Fruit fly (Drosophila melanogaster) whole organism, embryonic: ENCODE measurements around the gene CG5805.
A peak's percentile ranks its signal among the peaks of the same experiment; 100 is the strongest.

Source experiments
- Abd-B ChIP-seq: fragments of 200-800 bp; sonication (Bioruptor generic); optimal IDR thresholded peaks from 2 replicates; lab custom pipeline; 2018; ENCODE audit warnings: missing biosample characterization, mild to moderate bottlenecking, missing genetic modification characterization, moderate library complexity
- Ada2b ChIP-seq: fragments of 200-800 bp; sonication (Bioruptor generic); IDR thresholded peaks from 2 replicates; pipeline ENCODE4 v1.3.6; 2022; ENCODE audit warnings: missing biosample characterization, missing genetic modification characterization
- Antp ChIP-seq: fragments of 200-800 bp; sonication (Bioruptor generic); optimal IDR thresholded peaks from 3 replicates; lab custom pipeline; 2016; ENCODE audit warnings: missing biosample characterization, missing genetic modification characterization
- B-H1 ChIP-seq: fragments of 200-800 bp; sonication (Bioruptor generic); IDR thresholded peaks from 3 replicates; pipeline ENCODE4 v1.3.6; 2022; ENCODE audit warnings: missing biosample characterization, missing genetic modification characterization
- CG10147 ChIP-seq: fragments of 200-800 bp; sonication (Bioruptor generic); optimal IDR thresholded peaks from 2 replicates; lab custom pipeline; 2019; ENCODE audit warnings: missing biosample characterization, mild to moderate bottlenecking, missing genetic modification characterization, moderate library complexity
- CG10209 ChIP-seq: fragments of 200-800 bp; sonication (Bioruptor generic); optimal IDR thresholded peaks from 3 replicates; lab custom pipeline; 2017; ENCODE audit warnings: missing biosample characterization, mild to moderate bottlenecking, missing genetic modification characterization, missing genetic modification reagents
- CG10431 ChIP-seq: fragments of 200-800 bp; sonication (Bioruptor generic); optimal IDR thresholded peaks from 3 replicates; lab custom pipeline; 2018; ENCODE audit warnings: missing biosample characterization, mild to moderate bottlenecking, missing genetic modification characterization
- CG10654 ChIP-seq: fragments of 200-800 bp; sonication (Bioruptor generic); optimal IDR thresholded peaks from 2 replicates; lab custom pipeline; 2016; ENCODE audit warnings: missing biosample characterization, missing genetic modification characterization
- CG11695 ChIP-seq: fragments of 200-800 bp; sonication (Bioruptor generic); IDR thresholded peaks from 3 replicates; pipeline ENCODE4 v1.3.6; 2022; ENCODE audit warnings: missing biosample characterization, missing genetic modification characterization
- CG14667 ChIP-seq: fragments of 200-800 bp; sonication (Bioruptor generic); IDR thresholded peaks from 2 replicates; pipeline ENCODE4 v1.3.6; 2022; ENCODE audit warnings: missing biosample characterization, missing genetic modification characterization
- CG15269 ChIP-seq: fragments of 200-800 bp; sonication (Bioruptor generic); optimal IDR thresholded peaks from 2 replicates; lab custom pipeline; 2018; ENCODE audit warnings: missing biosample characterization, mild to moderate bottlenecking, missing genetic modification characterization, moderate library complexity
- CG1529 ChIP-seq: fragments of 200-800 bp; sonication (Bioruptor generic); optimal IDR thresholded peaks from 3 replicates; lab custom pipeline; 2018; ENCODE audit warnings: missing biosample characterization, missing genetic modification characterization
- CG17359 ChIP-seq: fragments of 200-800 bp; sonication (Bioruptor generic); optimal IDR thresholded peaks from 3 replicates; lab custom pipeline; 2018; ENCODE audit warnings: missing biosample characterization, mild to moderate bottlenecking, missing genetic modification characterization, moderate library complexity
- CG17829 ChIP-seq: fragments of 200-800 bp; optimal IDR thresholded peaks from 2 replicates; lab custom pipeline; 2019; ENCODE audit warnings: missing biosample characterization, mild to moderate bottlenecking, missing genetic modification characterization, moderate library complexity
- CG34376 ChIP-seq: fragments of 200-800 bp; sonication (Bioruptor generic); optimal IDR thresholded peaks from 2 replicates; lab custom pipeline; 2018; ENCODE audit warnings: missing biosample characterization, mild to moderate bottlenecking, missing genetic modification characterization
- CG3838 ChIP-seq: fragments of 200-800 bp; sonication (Bioruptor generic); optimal IDR thresholded peaks from 3 replicates; lab custom pipeline; 2016; ENCODE audit warnings: missing biosample characterization, missing genetic modification characterization
- CG4282 ChIP-seq: fragments of 200-800 bp; sonication (Bioruptor generic); optimal IDR thresholded peaks from 2 replicates; lab custom pipeline; 2016; ENCODE audit warnings: missing biosample characterization, missing genetic modification characterization
- CG4328 ChIP-seq: fragments of 200-800 bp; sonication (Bioruptor generic); optimal IDR thresholded peaks from 3 replicates; lab custom pipeline; 2017; ENCODE audit warnings: missing biosample characterization, missing genetic modification reagents, missing genetic modification characterization
- CG4820 ChIP-seq: fragments of 200-800 bp; sonication (Bioruptor generic); optimal IDR thresholded peaks from 3 replicates; lab custom pipeline; 2016; ENCODE audit warnings: missing biosample characterization, missing genetic modification characterization
- CG6813 ChIP-seq: fragments of 200-800 bp; sonication (Bioruptor generic); optimal IDR thresholded peaks from 2 replicates; lab custom pipeline; 2017; ENCODE audit warnings: missing biosample characterization, missing genetic modification characterization, mild to moderate bottlenecking, moderate library complexity, missing genetic modification reagents
- CG7556 ChIP-seq: fragments of 200-800 bp; sonication (Bioruptor generic); optimal IDR thresholded peaks from 2 replicates; lab custom pipeline; 2017; ENCODE audit warnings: missing biosample characterization, mild to moderate bottlenecking, missing genetic modification characterization
- CG9797 ChIP-seq: fragments of 200-800 bp; sonication (Bioruptor generic); optimal IDR thresholded peaks from 3 replicates; lab custom pipeline; 2018; ENCODE audit warnings: missing biosample characterization, mild to moderate bottlenecking, missing genetic modification characterization
- CG9876 ChIP-seq: fragments of 200-800 bp; sonication (Bioruptor generic); optimal IDR thresholded peaks from 2 replicates; lab custom pipeline; 2016; ENCODE audit warnings: missing biosample characterization, missing genetic modification characterization
- Camta ChIP-seq: fragments of 200-800 bp; sonication (Bioruptor generic); optimal IDR thresholded peaks from 2 replicates; lab custom pipeline; 2016; ENCODE audit warnings: missing biosample characterization, missing genetic modification characterization
- CrebB ChIP-seq: fragments of 200-800 bp; sonication (Bioruptor generic); optimal IDR thresholded peaks from 3 replicates; lab custom pipeline; 2018; ENCODE audit warnings: missing biosample characterization, mild to moderate bottlenecking, missing genetic modification characterization
- Dbx ChIP-seq: fragments of 200-800 bp; sonication (Bioruptor generic); IDR thresholded peaks from 3 replicates; pipeline ENCODE4 v1.3.6; 2022; ENCODE audit warnings: missing biosample characterization, missing genetic modification characterization
- GATAe ChIP-seq: fragments of 200-800 bp; sonication (Bioruptor generic); conservative IDR thresholded peaks from 2 replicates; pipeline ENCODE4 v1.3.6; 2022; ENCODE audit warnings: missing biosample characterization, missing genetic modification characterization
- Gsc ChIP-seq: fragments of 200-800 bp; sonication (Bioruptor generic); IDR thresholded peaks from 2 replicates; pipeline ENCODE4 v1.3.6; 2022; ENCODE audit warnings: missing biosample characterization, missing genetic modification characterization
- HLH4C ChIP-seq: fragments of 200-800 bp; sonication (Bioruptor generic); IDR thresholded peaks from 3 replicates; pipeline ENCODE4 v1.3.6; 2022; ENCODE audit warnings: missing biosample characterization, missing genetic modification characterization; ENCODE audit not compliant: partially characterized antibody
- HmgD ChIP-seq: fragments of 200-800 bp; sonication (Bioruptor generic); optimal IDR thresholded peaks from 3 replicates; lab custom pipeline; 2016; ENCODE audit warnings: missing biosample characterization, missing genetic modification characterization
- Hsf ChIP-seq: fragments of 200-800 bp; sonication (Bioruptor generic); optimal IDR thresholded peaks from 3 replicates; lab custom pipeline; 2016; ENCODE audit warnings: missing biosample characterization, missing genetic modification characterization
- Myb ChIP-seq: fragments of 200-800 bp; sonication (Bioruptor generic); optimal IDR thresholded peaks from 2 replicates; lab custom pipeline; 2016; ENCODE audit warnings: missing biosample characterization, missing genetic modification characterization
- Optix ChIP-seq: fragments of 200-800 bp; sonication (Bioruptor generic); IDR thresholded peaks from 3 replicates; pipeline ENCODE4 v1.3.6; 2022; ENCODE audit warnings: missing biosample characterization, missing genetic modification characterization
- Side ChIP-seq: fragments of 200-800 bp; sonication (Bioruptor generic); optimal IDR thresholded peaks from 2 replicates; lab custom pipeline; 2016; ENCODE audit warnings: missing biosample characterization, missing genetic modification characterization
- ac ChIP-seq: fragments of 200-800 bp; sonication (Bioruptor generic); optimal IDR thresholded peaks from 3 replicates; lab custom pipeline; 2017; ENCODE audit warnings: missing biosample characterization, mild to moderate bottlenecking, missing genetic modification characterization
- az2 ChIP-seq: fragments of 200-800 bp; sonication (Bioruptor generic); optimal IDR thresholded peaks from 3 replicates; lab custom pipeline; 2016; ENCODE audit warnings: missing biosample characterization, missing genetic modification characterization
- btn ChIP-seq: fragments of 200-800 bp; sonication (Bioruptor generic); optimal IDR thresholded peaks from 2 replicates; lab custom pipeline; 2016; ENCODE audit warnings: missing biosample characterization, missing genetic modification characterization
- chn ChIP-seq: fragments of 200-800 bp; sonication (Bioruptor generic); optimal IDR thresholded peaks from 2 replicates; lab custom pipeline; 2016; ENCODE audit warnings: missing biosample characterization, missing genetic modification characterization
- crc ChIP-seq: fragments of 200-800 bp; sonication (Bioruptor generic); optimal IDR thresholded peaks from 2 replicates; lab custom pipeline; 2016; ENCODE audit warnings: missing biosample characterization, missing genetic modification characterization
- dmrt99B ChIP-seq: fragments of 200-800 bp; sonication (Bioruptor generic); optimal IDR thresholded peaks from 2 replicates; lab custom pipeline; 2018; ENCODE audit warnings: missing biosample characterization, mild to moderate bottlenecking, missing genetic modification characterization, moderate library complexity
- gcm ChIP-seq: fragments of 200-800 bp; sonication (Bioruptor generic); optimal IDR thresholded peaks from 2 replicates; lab custom pipeline; 2019; ENCODE audit warnings: missing biosample characterization, mild to moderate bottlenecking, missing genetic modification characterization, moderate library complexity
- hbn ChIP-seq: fragments of 200-800 bp; sonication (Bioruptor generic); IDR thresholded peaks from 2 replicates; pipeline ENCODE4 v1.3.6; 2022; ENCODE audit warnings: missing biosample characterization, missing genetic modification characterization; ENCODE audit not compliant: partially characterized antibody
- insv ChIP-seq, 2 experiments: fragments of 200-800 bp; sonication (Bioruptor generic); optimal IDR thresholded peaks; 3 replicates each; lab custom pipeline; 2016 to 2018; ENCODE audit warnings: missing biosample characterization in 2 of 2, missing genetic modification characterization in 2 of 2
- lilli ChIP-seq: fragments of 200-800 bp; sonication (Bioruptor generic); optimal IDR thresholded peaks from 3 replicates; lab custom pipeline; 2016; ENCODE audit warnings: missing biosample characterization, missing genetic modification characterization
- oc ChIP-seq: fragments of 200-800 bp; sonication (Bioruptor generic); optimal IDR thresholded peaks from 2 replicates; lab custom pipeline; 2018; ENCODE audit warnings: missing biosample characterization, mild to moderate bottlenecking, missing genetic modification characterization, moderate library complexity
- tll ChIP-seq, 2 experiments: fragments of 200-800 bp in 1 of 2; fragments of >200 bp in 1 of 2; sonication (Bioruptor generic) in 1 of 2; optimal IDR thresholded peaks; 2 replicates each; lab custom pipeline; 2017 to 2019; ENCODE audit warnings: missing biosample characterization in 2 of 2, missing genetic modification characterization in 2 of 2, mild to moderate bottlenecking in 1 of 2, moderate library complexity in 1 of 2
- trem ChIP-seq: fragments of 200-800 bp; optimal IDR thresholded peaks from 3 replicates; lab custom pipeline; 2019; ENCODE audit warnings: missing biosample characterization, mild to moderate bottlenecking, missing genetic modification characterization, moderate library complexity
- tup ChIP-seq: fragments of 200-800 bp; sonication (Bioruptor generic); optimal IDR thresholded peaks from 2 replicates; lab custom pipeline; 2016; ENCODE audit warnings: missing biosample characterization, mild to moderate bottlenecking, missing genetic modification characterization, moderate library complexity
- z ChIP-seq: fragments of 200-800 bp; sonication (Bioruptor generic); IDR thresholded peaks from 3 replicates; pipeline ENCODE4 v1.3.6; 2022; ENCODE audit warnings: missing biosample characterization, missing genetic modification characterization

The CG5805 gene

DNA sequence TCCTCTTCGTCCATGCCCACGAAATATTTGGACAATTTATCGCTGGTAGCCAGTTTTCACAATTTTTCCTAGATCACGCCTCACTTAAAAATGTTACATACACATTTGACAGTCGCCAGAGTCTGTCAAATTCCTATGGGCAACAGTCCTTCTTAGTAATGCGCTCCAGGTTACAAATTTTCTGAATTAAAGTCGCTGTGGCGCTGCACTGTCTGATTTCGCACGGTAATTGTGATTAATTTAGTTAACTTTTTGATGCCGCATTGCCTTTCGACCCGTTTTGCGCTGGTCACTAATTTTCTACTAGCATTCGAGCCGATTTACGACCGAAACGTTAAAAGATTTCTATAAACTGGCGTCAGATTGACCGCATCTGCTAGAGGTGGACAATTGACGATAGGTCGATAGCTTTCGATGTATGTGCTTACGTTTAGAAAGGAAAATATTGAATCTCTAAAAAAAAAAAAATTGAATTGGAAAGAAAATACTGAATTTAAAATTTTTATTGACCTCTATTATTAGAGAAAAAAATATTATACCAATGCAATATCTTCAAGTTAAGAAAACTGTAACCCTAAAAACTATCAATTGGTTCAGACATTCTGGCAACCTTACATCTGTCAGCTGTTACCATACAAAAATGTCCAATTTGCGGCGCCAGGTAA lies 26.5 kb upstream of the CG5805 start, which contains the start of the genes lili and CG34150 (continued):
- TF ChIP-seq z (GFP tag; lab: Robert Waterston, UW) (no peak), CG10654 (GFP tag; lab: Kevin White, UChicago) (peak; percentile 67), CG10147 (GFP tag; lab: Kevin White, UChicago) (peak; percentile 70), tup (no peak), CrebB (tag; lab: Kevin White, UChicago) (no peak), Camta (peak; percentile 67), Side (GFP tag; lab: Kevin White, UChicago) (peak; percentile 55), CG14667 (GFP tag; lab: Robert Waterston, UW) (0 out of 2 replicates have a peak, but pooled peaks have one; percentile 26), CG9797 (peak; percentile 46), CG10209 (GFP tag; lab: Kevin White, UChicago) (peak; percentile 56), CG15269 (tag; lab: Kevin White, UChicago) (peak; percentile 81), gcm (GFP tag; lab: Kevin White, UChicago) (peak; percentile 57), oc (tag; lab: Kevin White, UChicago) (no peak), Antp (peak; percentile 55), CG10431 (GFP tag; lab: Kevin White, UChicago) (peak; percentile 30), CG3838 (peak; percentile 67), tll (GFP tag; optimal IDR thresholded peaks at IDR 0.05; lab: Kevin White, UChicago) (peak in 1 of 2 experiments; percentile 9), Ada2b (GFP tag; lab: Robert Waterston, UW) (peak; percentile 63; the same call in 1 of the 2 replicates), chn (peak; percentile 78), dmrt99B (tag; lab: Kevin White, UChicago) (no peak), CG7556 (GFP tag; lab: Kevin White, UChicago) (peak; percentile 64), trem (tag; lab: Kevin White, UChicago) (peak; percentile 92), Abd-B (GFP tag; lab: Kevin White, UChicago) (peak; percentile 78), Optix (no peak), CG4820 (GFP tag; lab: Kevin White, UChicago) (peak; percentile 74), az2 (GFP tag; lab: Kevin White, UChicago) (peak; percentile 80), CG11695 (no peak), crc (GFP tag; lab: Kevin White, UChicago) (peak; percentile 32), hbn (peak; percentile 75), CG17829 (peak; percentile 81), CG4328 (peak; percentile 65), ac (GFP tag; lab: Kevin White, UChicago) (no peak), B-H1 (GFP tag; lab: Robert Waterston, UW) (no peak; the same call in 2 of the 3 replicates), GATAe (GFP tag; lab: Robert Waterston, UW) (no peak), insv (GFP tag; optimal IDR thresholded peaks at IDR 0.05; lab: Kevin White, UChicago) (peak in 1 of 2 experiments; percentile 32), CG4282 (GFP tag; lab: Kevin White, UChicago) (no peak), CG17359 (tag; lab: Kevin White, UChicago) (peak; percentile 90), btn (GFP tag; lab: Kevin White, UChicago) (no peak), HmgD (GFP tag; lab: Kevin White, UChicago) (no peak), HLH4C (GFP tag; lab: Robert Waterston, UW) (peak; percentile 71; the same call in 2 of the 3 replicates), Gsc (GFP tag; lab: Robert Waterston, UW) (no peak), lilli (GFP tag; lab: Kevin White, UChicago) (peak; percentile 88), CG1529 (GFP tag; lab: Kevin White, UChicago) (peak; percentile 46), Hsf (GFP tag; lab: Kevin White, UChicago) (peak; percentile 84), CG6813 (GFP tag; lab: Kevin White, UChicago) (no peak), Myb (GFP tag; lab: Kevin White, UChicago) (peak; percentile 44), CG9876 (GFP tag; lab: Kevin White, UChicago) (no peak), Dbx (GFP tag; lab: Robert Waterston, UW) (peak; percentile 82), CG34376 (GFP tag; lab: Kevin White, UChicago) (peak; percentile 66)
